Worm (Caenorhabditis elegans) whole organism, L4/young adult: ENCODE results near the gene msa-1.

Experiments
- W03F9.2 ChIP-seq: fragments of 150-350 bp; optimal IDR thresholded peaks from 2 replicates; lab custom pipeline; 2014; ENCODE audit warnings: missing biosample characterization, missing genetic modification characterization
- him-1 ChIP-seq: sonication (generic microtip); optimal IDR thresholded peaks from 2 replicates; lab custom pipeline; 2016; ENCODE audit warnings: missing genotype, missing genetic modification reagents, missing genetic modification characterization, missing compliant biosample characterization

DNA sequence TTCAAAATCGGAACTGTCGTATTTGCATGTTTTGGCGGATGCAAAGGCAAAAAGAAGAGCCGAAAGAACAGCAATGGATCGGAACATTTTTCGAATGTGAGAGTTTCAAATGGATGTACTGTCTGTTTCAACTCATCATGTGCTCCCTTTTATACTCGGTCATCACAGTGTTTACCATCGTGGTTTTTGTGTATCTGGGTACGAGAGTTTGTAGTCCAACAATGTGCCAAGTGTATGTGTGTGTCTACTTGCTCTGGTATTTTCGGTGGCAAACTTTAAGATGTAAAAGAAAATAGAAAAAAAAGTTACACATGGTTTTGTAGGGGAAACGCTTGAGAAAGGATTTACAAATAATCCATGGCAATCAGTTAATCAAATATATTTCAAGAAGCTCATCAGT is 45.2 kb upstream of the msa-1 start, which contains the start of gene Y73F4A.2:
- no peak for TF ChIP-seq him-1 (tag; lab: Kevin White, UChicago)
- no peak for TF ChIP-seq W03F9.2 (tag; lab: Kevin White, UChicago)
